Worm (Caenorhabditis elegans) whole organism, early embryonic: Measurements from ENCODE around the gene txt-5.

Experiments
- B0310.2 ChIP-seq: sonication (generic microtip); optimal IDR thresholded peaks from 2 replicates; lab custom pipeline; 2016; ENCODE audit warnings: mild to moderate bottlenecking, missing genetic modification characterization, missing compliant biosample characterization
- F13C5.2 ChIP-seq: sonication (generic microtip); optimal IDR thresholded peaks from 2 replicates; lab custom pipeline; 2017; ENCODE audit warnings: mild to moderate bottlenecking, missing genetic modification characterization, inconsistent platforms, missing compliant biosample characterization
- aly-1 ChIP-seq: sonication (generic microtip); optimal IDR thresholded peaks from 2 replicates; lab custom pipeline; 2016; ENCODE audit warnings: missing genetic modification characterization, missing compliant biosample characterization
- ama-1 ChIP-seq: fragments of 150-350 bp; optimal IDR thresholded peaks from 2 replicates; lab custom pipeline; 2014
- ceh-13 ChIP-seq: fragments of 200-800 bp; sonication (Bioruptor generic); optimal IDR thresholded peaks from 2 replicates; lab custom pipeline; 2018; ENCODE audit warnings: mild to moderate bottlenecking, missing genetic modification characterization, missing compliant biosample characterization
- ceh-36 ChIP-seq: sonication (generic microtip); optimal IDR thresholded peaks from 2 replicates; lab custom pipeline; 2016; ENCODE audit warnings: missing genetic modification characterization, inconsistent platforms, missing compliant biosample characterization
- ets-7 ChIP-seq: sonication (generic microtip); optimal IDR thresholded peaks from 2 replicates; lab custom pipeline; 2016; ENCODE audit warnings: missing genotype, missing genetic modification characterization, missing compliant biosample characterization
- flt-1 ChIP-seq: fragments of 200-800 bp; sonication (Bioruptor generic); IDR thresholded peaks from 2 replicates; pipeline ENCODE4 v1.3.6; 2022; ENCODE audit warnings: missing genetic modification characterization, missing compliant biosample characterization
- hmbx-1 ChIP-seq: sonication (generic microtip); optimal IDR thresholded peaks from 2 replicates; lab custom pipeline; 2016; ENCODE audit warnings: mild to moderate bottlenecking, missing genetic modification characterization, missing compliant biosample characterization
- hmg-4 ChIP-seq: fragments of 200-800 bp; sonication (Bioruptor generic); optimal IDR thresholded peaks from 2 replicates; lab custom pipeline; 2018; ENCODE audit warnings: mild to moderate bottlenecking, missing genetic modification characterization, missing compliant biosample characterization
- hnd-1 ChIP-seq: sonication (generic microtip); optimal IDR thresholded peaks from 2 replicates; lab custom pipeline; 2016; ENCODE audit warnings: missing genetic modification characterization, missing compliant biosample characterization
- pes-1 ChIP-seq: fragments of 200-800 bp; sonication (Bioruptor generic); IDR thresholded peaks from 2 replicates; pipeline ENCODE4 v1.3.6; 2022; ENCODE audit warnings: missing genetic modification reagents, missing genetic modification characterization, missing compliant biosample characterization
- scrt-1 ChIP-seq: fragments of 200-800 bp; sonication (Bioruptor generic); IDR thresholded peaks from 2 replicates; pipeline ENCODE4 v1.3.6; 2022; ENCODE audit warnings: missing genetic modification characterization, missing compliant biosample characterization
- sea-1 ChIP-seq: fragments of 200-800 bp; sonication (Bioruptor generic); conservative IDR thresholded peaks from 2 replicates; pipeline ENCODE4 v1.3.6; 2022; ENCODE audit warnings: missing genetic modification characterization, missing compliant biosample characterization
- tbx-11 ChIP-seq: fragments of 200-800 bp; sonication (Bioruptor generic); IDR thresholded peaks from 2 replicates; pipeline ENCODE4 v1.3.6; 2022; ENCODE audit warnings: missing genetic modification characterization, missing compliant biosample characterization
- tbx-37 ChIP-seq: fragments of 200-800 bp; sonication (Bioruptor generic); conservative IDR thresholded peaks from 2 replicates; pipeline ENCODE4 v1.3.6; 2022; ENCODE audit warnings: missing genetic modification reagents, missing genetic modification characterization, missing compliant biosample characterization
- tra-4 ChIP-seq: sonication (generic microtip); optimal IDR thresholded peaks from 2 replicates; lab custom pipeline; 2017; ENCODE audit warnings: missing genetic modification characterization, missing compliant biosample characterization

The txt-5 gene

DNA sequence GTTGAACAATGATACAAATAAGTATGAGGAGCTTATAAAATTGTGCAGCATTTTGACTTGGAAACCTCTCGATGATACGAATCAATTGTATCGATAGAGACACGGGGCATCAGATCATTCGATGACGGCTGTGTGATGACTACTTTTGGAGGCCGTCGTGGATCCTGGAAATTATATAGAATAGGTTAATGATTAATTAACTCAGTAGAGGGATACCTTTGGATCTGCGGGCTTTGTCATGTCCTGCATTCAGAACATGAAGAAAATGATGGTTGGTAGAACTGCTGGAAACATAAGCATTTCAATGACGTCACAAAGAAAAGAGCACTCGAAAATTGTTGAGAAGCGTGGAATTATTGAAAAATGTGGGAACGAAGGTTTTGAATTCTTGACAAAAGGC is 22.3 kb downstream of the txt-5 start, which contains the start of gene ZK742.6:
TSS of gene ZK742.6 (minus strand) at position 342 of the 400 bp plus-strand sequence.
- TF ChIP-seq ets-7 (tag; lab: Kevin White, UChicago) (no peak), ama-1 (lab: Kevin White, UChicago) (no peak), hmbx-1 (tag; lab: Kevin White, UChicago) (no peak), tra-4 (no peak), F13C5.2 (no peak), flt-1 (GFP tag; lab: Robert Waterston, UW) (no peak), aly-1 (no peak), sea-1 (GFP tag; lab: Robert Waterston, UW) (no peak), ceh-13 (GFP tag; lab: Kevin White, UChicago) (no peak), pes-1 (GFP tag; lab: Robert Waterston, UW) (no peak), scrt-1 (no peak), tbx-11 (no peak), B0310.2 (tag; lab: Kevin White, UChicago) (no peak), ceh-36 (no peak), tbx-37 (GFP tag; lab: Robert Waterston, UW) (no peak), hmg-4 (no peak), hnd-1 (no peak)

DNA sequence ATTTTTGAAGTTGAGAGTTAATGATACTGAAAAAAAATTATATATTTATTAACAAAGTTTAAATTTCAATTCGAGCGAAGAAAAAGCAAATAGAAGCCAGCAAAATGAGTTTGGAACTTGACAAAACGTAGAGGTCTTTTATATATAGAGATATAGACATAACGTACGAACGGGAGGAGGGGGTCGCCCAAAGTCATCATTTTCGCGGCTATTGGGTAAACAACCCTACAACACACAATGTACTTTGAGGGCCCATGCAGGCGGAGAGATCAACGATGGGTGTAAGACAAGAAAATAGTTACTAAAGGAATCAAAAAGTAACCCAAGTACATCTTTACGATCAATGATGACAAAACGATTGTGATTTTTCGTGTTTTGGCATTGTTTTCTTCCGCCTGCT is 25.2 kb downstream of the txt-5 start, which contains the start of gene ZK742.4:
TSS of gene ZK742.4 (minus strand) at position 35 of the 400 bp plus-strand sequence.
- TF ChIP-seq ceh-13 (GFP tag; lab: Kevin White, UChicago) (no peak), sea-1 (GFP tag; lab: Robert Waterston, UW) (no peak), tbx-11 (no peak), hmbx-1 (tag; lab: Kevin White, UChicago) (no peak)

DNA sequence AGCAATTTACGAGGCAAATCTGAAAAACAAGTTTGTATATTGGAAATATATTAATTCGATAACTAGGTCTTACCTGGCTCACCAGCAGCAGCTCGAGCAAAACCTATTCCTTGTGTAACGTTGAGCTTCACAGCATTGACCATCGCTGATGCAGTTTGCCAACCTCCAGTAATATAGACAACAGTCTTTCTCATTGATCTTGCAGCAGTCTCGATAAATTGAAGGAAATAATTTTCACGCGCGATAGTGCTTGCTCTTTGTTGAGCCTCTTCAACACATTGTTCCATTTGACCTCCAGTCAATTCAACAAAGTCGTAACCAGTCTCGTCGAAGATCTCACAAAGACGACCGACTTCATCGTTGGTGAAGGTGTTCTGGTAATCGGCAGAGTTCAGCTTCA is 26.3 kb downstream of the txt-5 start:
- TF ChIP-seq tra-4 (no peak), ceh-36 (no peak)

DNA sequence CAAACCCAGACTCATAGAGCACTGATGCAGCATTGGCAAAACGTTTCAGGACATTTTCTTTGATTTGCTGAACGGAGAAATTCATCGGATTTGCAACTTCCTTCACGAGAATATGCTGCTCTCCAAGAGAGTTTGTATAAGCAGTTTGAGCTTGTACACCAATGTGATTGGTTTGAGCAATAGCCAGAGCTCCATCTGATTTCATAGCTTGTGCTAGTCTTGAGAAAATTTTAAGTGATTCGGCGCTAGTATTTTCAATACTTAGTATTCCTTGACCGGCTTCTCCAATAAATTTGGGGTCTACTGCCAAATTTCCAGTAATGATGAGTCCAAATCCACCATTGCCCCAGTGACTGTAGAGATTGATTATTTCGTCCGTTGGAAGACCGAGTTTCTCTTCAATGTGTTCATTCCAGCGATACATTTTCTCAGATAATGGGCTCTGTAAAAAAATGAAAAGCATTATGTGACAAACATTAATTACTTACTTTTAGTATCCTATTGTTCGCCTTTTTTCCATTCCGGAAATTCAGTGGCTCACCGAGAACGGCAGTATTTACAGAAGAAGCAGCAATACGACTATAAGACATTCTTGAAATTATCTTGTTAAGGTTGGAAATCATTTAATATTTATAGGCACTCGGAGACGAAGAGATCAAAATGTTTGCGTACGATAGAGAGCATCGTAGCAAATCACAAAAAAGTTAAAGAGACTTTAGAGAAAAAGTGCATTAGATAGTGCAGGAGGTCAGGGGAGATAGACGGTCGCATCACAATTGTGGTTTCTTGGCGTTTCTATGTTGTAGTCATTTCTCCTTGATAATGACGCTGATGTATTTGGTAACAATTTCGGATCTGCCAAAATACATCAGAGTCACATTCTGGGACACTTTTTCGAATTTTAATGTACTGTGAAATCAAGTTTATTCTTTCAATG is 27.3 kb downstream of the txt-5 start, which contains the start of gene ZK742.3:
TSS of gene ZK742.3 (minus strand) at position 593 of the 937 bp plus-strand sequence.
- TF ChIP-seq pes-1 (GFP tag; lab: Robert Waterston, UW) (no peak), aly-1 (no peak), tbx-37 (GFP tag; lab: Robert Waterston, UW) (no peak), scrt-1 (no peak), ceh-36 (no peak), hnd-1 (no peak), ama-1 (lab: Kevin White, UChicago) (no peak)

DNA sequence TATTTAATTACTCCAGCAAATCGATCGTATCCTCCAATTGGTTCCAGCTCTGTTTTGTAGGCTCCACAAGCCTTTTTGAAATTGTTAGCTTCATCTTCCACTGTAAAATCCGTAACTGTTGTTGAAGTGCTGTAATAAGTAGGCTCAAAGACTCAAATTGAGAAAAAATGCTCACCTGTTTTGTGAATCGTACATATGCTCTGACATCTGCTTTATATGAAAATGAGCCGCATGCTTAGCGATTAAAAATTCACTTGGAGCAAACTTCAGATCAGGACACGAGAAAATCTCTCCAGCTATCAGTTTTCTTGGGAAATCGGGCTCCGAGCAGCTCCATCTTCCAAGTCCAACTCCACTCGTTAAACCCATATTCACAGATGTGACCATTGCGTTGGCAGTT is 28.5 kb downstream of the txt-5 start:
- TF ChIP-seq F13C5.2 (no peak), ceh-13 (GFP tag; lab: Kevin White, UChicago) (no peak), aly-1 (no peak), scrt-1 (no peak), ama-1 (lab: Kevin White, UChicago) (no peak), B0310.2 (tag; lab: Kevin White, UChicago) (no peak), tbx-37 (GFP tag; lab: Robert Waterston, UW) (no peak), tbx-11 (no peak), sea-1 (GFP tag; lab: Robert Waterston, UW) (no peak)

DNA sequence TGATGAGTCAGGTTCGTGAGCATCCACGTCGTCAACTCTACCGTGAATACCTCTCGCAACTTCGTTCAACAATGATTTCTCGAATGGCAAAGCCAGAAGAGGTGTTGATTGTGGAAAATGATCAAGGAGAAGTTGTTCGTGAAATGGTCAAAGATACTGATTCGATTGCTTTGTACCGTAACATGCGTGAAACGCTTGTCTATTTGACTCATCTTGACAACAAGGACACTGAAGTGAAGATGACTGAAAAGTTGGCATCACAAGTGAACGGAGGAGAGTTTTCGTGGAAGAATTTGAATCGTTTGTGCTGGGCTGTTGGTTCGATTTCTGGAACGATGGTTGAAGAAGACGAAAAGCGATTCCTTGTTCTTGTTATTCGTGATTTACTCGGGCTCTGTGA is 30.3 kb downstream of the txt-5 start:
- no peak for TF ChIP-seq hmg-4
- no peak for TF ChIP-seq scrt-1
- no peak for TF ChIP-seq tra-4
- TF ChIP-seq tbx-37 (GFP tag; lab: Robert Waterston, UW) = no peak
- no peak for TF ChIP-seq ama-1 (lab: Kevin White, UChicago)
- no peak for TF ChIP-seq ceh-36
- no peak for TF ChIP-seq aly-1
- no peak for TF ChIP-seq sea-1 (GFP tag; lab: Robert Waterston, UW)
- TF ChIP-seq hnd-1 = no peak
- TF ChIP-seq pes-1 (GFP tag; lab: Robert Waterston, UW) = no peak
- TF ChIP-seq B0310.2 (tag; lab: Kevin White, UChicago) = no peak
- TF ChIP-seq hmbx-1 (tag; lab: Kevin White, UChicago) = no peak
- no peak for TF ChIP-seq tbx-11
- TF ChIP-seq ceh-13 (GFP tag; lab: Kevin White, UChicago) = no peak
- no peak for TF ChIP-seq F13C5.2

DNA sequence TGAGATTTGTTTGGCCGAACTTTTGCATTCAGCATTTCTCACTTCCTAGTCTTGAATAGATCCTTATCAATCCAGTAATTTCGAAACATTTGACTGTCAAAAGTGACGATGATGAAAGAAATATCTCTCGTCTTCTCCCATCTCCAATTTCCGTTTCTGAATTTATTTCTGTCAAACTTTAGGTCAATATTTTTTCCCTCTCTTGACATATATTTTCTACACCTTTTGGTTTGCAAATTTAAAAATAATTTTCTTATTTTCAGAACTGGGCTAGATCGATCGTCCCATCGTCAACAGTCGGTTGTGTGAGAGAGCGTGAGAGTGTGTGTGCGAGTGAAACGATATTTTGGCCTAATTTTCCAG is 32.2 kb downstream of the txt-5 start, which contains the start of gene xpo-1:
TSS of gene xpo-1 (plus strand) at position 264 of the 363 bp plus-strand sequence.
- TF ChIP-seq scrt-1 (no peak), pes-1 (GFP tag; lab: Robert Waterston, UW) (no peak), flt-1 (GFP tag; lab: Robert Waterston, UW) (no peak), hmg-4 (no peak), F13C5.2 (no peak), tbx-37 (GFP tag; lab: Robert Waterston, UW) (no peak), sea-1 (GFP tag; lab: Robert Waterston, UW) (no peak), ceh-13 (GFP tag; lab: Kevin White, UChicago) (no peak), ceh-36 (no peak), hnd-1 (no peak), ama-1 (lab: Kevin White, UChicago) (no peak), hmbx-1 (tag; lab: Kevin White, UChicago) (no peak)
